Worm (Caenorhabditis elegans): Measurements from ENCODE around the gene C33B4.2.

ce11 chrII:11336640-11337241 is 35.2 kb downstream of the C33B4.2 start:
- TF ChIP-seq ets-7 (tag; optimal IDR thresholded peaks at IDR 0.05): no peak
- TF ChIP-seq hnd-1 (tag; optimal IDR thresholded peaks at IDR 0.05): no peak
- TF ChIP-seq hmg-4 (GFP tag; optimal IDR thresholded peaks at IDR 0.05): no peak
- TF ChIP-seq sea-1 (GFP tag; conservative IDR thresholded peaks at IDR 0.05): no peak
- TF ChIP-seq ama-1 (optimal IDR thresholded peaks at IDR 0.05): no peak
- no peak for TF ChIP-seq flt-1 (GFP tag; IDR thresholded peaks at IDR 0.05)

All from whole organism, early embryonic.